Fruit fly (Drosophila melanogaster): ENCODE measurements around the gene Tsp26A.

Gene Tsp26A

DNA sequence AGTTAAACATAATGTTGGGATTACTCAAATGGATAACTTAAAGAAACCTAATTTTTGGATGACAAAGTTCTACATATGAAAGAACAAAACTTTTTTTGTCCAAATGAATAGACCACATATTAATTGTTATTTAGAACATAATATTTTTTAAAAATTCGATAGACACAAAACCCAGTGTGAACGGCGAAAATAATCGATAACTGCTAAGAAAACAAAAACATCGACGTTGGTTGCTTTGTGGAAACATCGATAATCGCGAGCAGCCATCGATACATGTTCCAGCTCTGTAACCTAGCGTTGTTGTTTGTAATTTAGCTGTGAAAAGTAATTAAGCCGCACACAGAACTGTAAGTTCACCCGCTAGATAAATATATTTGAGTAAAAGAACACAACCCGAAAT, 50.5 kb downstream of the Tsp26A start, which contains the start of gene CG9135 (continued):
- TF ChIP-seq Fer2 (tag; optimal IDR thresholded peaks at IDR 0.05) (no peak), CG10565 (GFP tag; optimal IDR thresholded peaks at IDR 0.05) (no peak), CG17802 (tag; optimal IDR thresholded peaks at IDR 0.05) (peak; percentile 83), knrl (GFP tag; IDR thresholded peaks at IDR 0.05; ENCODE audit: partially characterized antibody) (peak; percentile 98), E2f2 (GFP tag; IDR thresholded peaks at IDR 0.05) (peak; percentile 72), exex (tag; optimal IDR thresholded peaks at IDR 0.05) (no peak), bbx (GFP tag; IDR thresholded peaks at IDR 0.05; ENCODE audit: partially characterized antibody) (peak; percentile 100), CG12071 (GFP tag; optimal IDR thresholded peaks at IDR 0.05) (no peak), zen2 (GFP tag; IDR thresholded peaks at IDR 0.05; ENCODE audit: partially characterized antibody) (peak; percentile 99), Dp (GFP tag; optimal IDR thresholded peaks at IDR 0.05) (peak; percentile 70), mld (GFP tag; IDR thresholded peaks at IDR 0.05; ENCODE audit: partially characterized antibody) (peak; percentile 99), Lpt (GFP tag; optimal IDR thresholded peaks at IDR 0.05) (no peak), bsh (GFP tag; optimal IDR thresholded peaks at IDR 0.05) (no peak), stc (GFP tag; IDR thresholded peaks at IDR 0.05) (no peak), Ets97D (GFP tag; optimal IDR thresholded peaks at IDR 0.05) (peak; percentile 10), Doc3 (GFP tag; IDR thresholded peaks at IDR 0.05; ENCODE audit: partially characterized antibody) (peak; percentile 97), CG18476 (GFP tag; optimal IDR thresholded peaks at IDR 0.05) (no peak), CG11398 (GFP tag; optimal IDR thresholded peaks at IDR 0.05) (no peak), CG3995 (GFP tag; optimal IDR thresholded peaks at IDR 0.05) (peak; percentile 60), H2.0 (GFP tag; IDR thresholded peaks at IDR 0.05) (no peak), CG34422 (GFP tag; IDR thresholded peaks at IDR 0.05) (peak; percentile 6; the same call in 1 of the 3 replicates), ems (GFP tag; optimal IDR thresholded peaks at IDR 0.05) (no peak), Lim3 (GFP tag; IDR thresholded peaks at IDR 0.05) (no peak), CG17385 (GFP tag; optimal IDR thresholded peaks at IDR 0.05) (no peak), ssp (GFP tag; IDR thresholded peaks at IDR 0.05) (peak; percentile 84), CG4854 (GFP tag; optimal IDR thresholded peaks at IDR 0.05) (no peak), wdn (GFP tag; IDR thresholded peaks at IDR 0.05) (no peak), NC2β (GFP tag; optimal IDR thresholded peaks at IDR 0.05) (no peak), CG7357 (GFP tag; IDR thresholded peaks at IDR 0.05) (peak; percentile 94), trh (GFP tag; optimal IDR thresholded peaks at IDR 0.05) (no peak), Ada2b (GFP tag; IDR thresholded peaks at IDR 0.05) (no peak), CG1832 (GFP tag; optimal IDR thresholded peaks at IDR 0.05) (no peak), CG4404 (GFP tag; IDR thresholded peaks at IDR 0.05) (no peak), CG6791 (GFP tag; IDR thresholded peaks at IDR 0.05; ENCODE audit: partially characterized antibody) (peak; percentile 100), salm (tag; optimal IDR thresholded peaks at IDR 0.05) (no peak), tgo (GFP tag; IDR thresholded peaks at IDR 0.05) (no peak), CG16813 (GFP tag; IDR thresholded peaks at IDR 0.05; ENCODE audit: partially characterized antibody) (peak; percentile 99), sima (GFP tag; optimal IDR thresholded peaks at IDR 0.05) (no peak), CG13287 (GFP tag; IDR thresholded peaks at IDR 0.05; ENCODE audit: partially characterized antibody) (peak; percentile 99), ci (GFP tag; IDR thresholded peaks at IDR 0.05) (no peak), nerfin-2 (GFP tag; IDR thresholded peaks at IDR 0.05; ENCODE audit: partially characterized antibody) (peak; percentile 99), CG10366 (GFP tag; IDR thresholded peaks at IDR 0.05) (no peak), CG33213 (GFP tag; optimal IDR thresholded peaks at IDR 0.05) (no peak), CG11085 (GFP tag; IDR thresholded peaks at IDR 0.05) (no peak), CG7745 (tag; optimal IDR thresholded peaks at IDR 0.05) (no peak), vnd (GFP tag; IDR thresholded peaks at IDR 0.05; ENCODE audit: partially characterized antibody) (peak; percentile 99), BEAF-32 (GFP tag; optimal IDR thresholded peaks at IDR 0.05) (peak; percentile 96), wek (GFP tag; optimal IDR thresholded peaks at IDR 0.05) (no peak), Opbp (GFP tag; IDR thresholded peaks at IDR 0.05; ENCODE audit: partially characterized antibody) (peak; percentile 99), Tbp (GFP tag; optimal IDR thresholded peaks at IDR 0.05) (no peak), CG14710 (tag; optimal IDR thresholded peaks at IDR 0.05) (peak; percentile 88)
